Fruit fly (Drosophila melanogaster) whole organism, pupa: ENCODE measurements around the gene CG12746.

Experiments
- CG12605 ChIP-seq: fragments of 200-800 bp; sonication (Bioruptor generic); IDR thresholded peaks from 2 replicates; pipeline ENCODE4 v1.3.6; 2022; ENCODE audit warnings: missing biosample characterization, missing genetic modification characterization
- CG15710 ChIP-seq: fragments of 200-800 bp; sonication (Bioruptor generic); optimal IDR thresholded peaks from 2 replicates; lab custom pipeline; 2018; ENCODE audit warnings: missing biosample characterization, mild to moderate bottlenecking, missing genetic modification characterization, moderate library complexity
- CG17806 ChIP-seq: fragments of 200-800 bp; sonication (Bioruptor generic); optimal IDR thresholded peaks from 2 replicates; lab custom pipeline; 2018; ENCODE audit warnings: missing biosample characterization, mild to moderate bottlenecking, missing genetic modification characterization, moderate library complexity
- CG9948 ChIP-seq: fragments of 200-800 bp; sonication (Bioruptor generic); optimal IDR thresholded peaks from 2 replicates; lab custom pipeline; 2018; ENCODE audit warnings: missing biosample characterization, mild to moderate bottlenecking, missing genetic modification characterization, moderate library complexity
- fd96Ca ChIP-seq: fragments of 200-800 bp; sonication (Bioruptor generic); IDR thresholded peaks from 3 replicates; pipeline ENCODE4 v1.3.6; 2022; ENCODE audit warnings: missing biosample characterization, missing genetic modification characterization
- rn ChIP-seq: fragments of 200-800 bp; sonication (Bioruptor generic); IDR thresholded peaks from 2 replicates; pipeline ENCODE4 v1.3.6; 2022; ENCODE audit warnings: missing biosample characterization, missing genetic modification characterization

DNA sequence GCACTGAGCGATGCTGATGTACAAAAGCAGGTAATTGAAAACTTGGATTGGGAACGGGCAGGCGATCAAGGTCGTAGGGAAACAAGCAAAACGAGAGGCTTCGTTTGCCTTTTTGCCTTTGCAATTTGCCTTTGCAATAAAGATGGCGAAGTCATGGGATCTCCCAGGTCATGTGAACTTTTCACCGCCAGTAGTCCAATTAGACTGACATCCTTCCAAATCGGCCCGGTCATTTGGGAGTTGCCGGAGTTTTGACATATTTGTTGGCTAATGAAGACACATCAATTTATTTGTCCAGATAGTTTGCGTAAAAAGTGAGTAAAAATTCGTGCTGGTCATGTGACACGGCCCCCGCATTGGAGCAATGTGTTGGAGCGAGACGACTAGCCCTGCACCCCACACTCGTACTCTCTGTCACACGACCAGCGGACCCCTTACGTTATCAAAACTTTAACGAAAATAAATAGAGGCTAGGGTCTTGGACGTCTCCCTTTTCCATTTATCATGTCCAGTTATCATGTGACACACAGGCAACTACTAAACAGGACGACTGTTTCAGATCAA is 27.4 kb downstream of the CG12746 start:
- TF ChIP-seq CG12605 (GFP tag; lab: Robert Waterston, UW) (no peak), fd96Ca (GFP tag; lab: Robert Waterston, UW) (no peak), rn (GFP tag; lab: Robert Waterston, UW) (no peak), CG15710 (tag; lab: Kevin White, UChicago) (no peak), CG9948 (tag; lab: Kevin White, UChicago) (no peak), CG17806 (no peak)
